Worm (Caenorhabditis elegans) whole organism, L4 larva: ENCODE results near the gene C03C10.7.

Source experiments
- F37D6.2 ChIP-seq: sonication (generic microtip); optimal IDR thresholded peaks from 2 replicates; lab custom pipeline; 2016; ENCODE audit warnings: mild to moderate bottlenecking, missing genetic modification characterization, missing compliant biosample characterization
- ZK337.2 ChIP-seq: fragments of 200-800 bp; sonication (Bioruptor generic); IDR thresholded peaks from 2 replicates; pipeline ENCODE4 v1.3.6; 2022; ENCODE audit warnings: missing genetic modification reagents, missing genetic modification characterization, missing compliant biosample characterization
- attf-4 ChIP-seq: sonication (generic microtip); optimal IDR thresholded peaks from 3 replicates; lab custom pipeline; 2017; ENCODE audit warnings: missing biosample characterization, missing genetic modification characterization
- dmd-6 ChIP-seq: fragments of 200-800 bp; sonication (Bioruptor generic); IDR thresholded peaks from 2 replicates; pipeline ENCODE4 v1.3.6; 2022; ENCODE audit warnings: missing genetic modification reagents, missing genetic modification characterization, missing compliant biosample characterization
- egl-27 ChIP-seq: sonication (generic microtip); optimal IDR thresholded peaks from 3 replicates; lab custom pipeline; 2017; ENCODE audit warnings: missing biosample characterization, missing genetic modification reagents, missing genetic modification characterization
- hlh-11 ChIP-seq: fragments of 200-800 bp; sonication (Bioruptor generic); optimal IDR thresholded peaks from 2 replicates; lab custom pipeline; 2018; ENCODE audit warnings: mild to moderate bottlenecking, missing genetic modification characterization, missing compliant biosample characterization
- nhr-11 ChIP-seq: fragments of 150-350 bp; optimal IDR thresholded peaks from 2 replicates; lab custom pipeline; 2014; ENCODE audit warnings: missing biosample characterization, missing genetic modification characterization
- pha-4 ChIP-seq, 2 experiments: fragments of 150-350 bp in 1 of 2; fragments of 200-800 bp in 1 of 2; sonication (Bioruptor generic) in 1 of 2; IDR thresholded peaks in 1 of 2; optimal IDR thresholded peaks in 1 of 2; 2 replicates each; pipeline versions ENCODE4 v1.3.6 to Lab custom; 2014 to 2022; ENCODE audit warnings: missing genetic modification characterization in 2 of 2, missing genetic modification reagents in 2 of 2, missing biosample characterization in 1 of 2, missing compliant biosample characterization in 1 of 2
- pqm-1 ChIP-seq: sonication (generic microtip); optimal IDR thresholded peaks from 2 replicates; lab custom pipeline; 2017; ENCODE audit warnings: missing biosample characterization, missing genetic modification characterization
- zag-1 ChIP-seq: fragments of 150-350 bp; optimal IDR thresholded peaks from 2 replicates; lab custom pipeline; 2014; ENCODE audit warnings: missing biosample characterization, missing genetic modification characterization

- no peak for TF ChIP-seq egl-27 (tag; lab: Kevin White, UChicago)
- no peak for TF ChIP-seq zag-1 (tag; lab: Kevin White, UChicago)
- no peak for TF ChIP-seq hlh-11 (tag; lab: Kevin White, UChicago)
- no peak for TF ChIP-seq pha-4 (GFP tag; IDR thresholded peaks at IDR 0.05; lab: Robert Waterston, UW)
- no peak for TF ChIP-seq pha-4 (tag; optimal IDR thresholded peaks at IDR 0.05; lab: Kevin White, UChicago)
- no peak for TF ChIP-seq dmd-6 (GFP tag; lab: Robert Waterston, UW)
- no peak for TF ChIP-seq attf-4 (tag; lab: Kevin White, UChicago)
- no peak for TF ChIP-seq pqm-1
- TF ChIP-seq nhr-11 = no peak
- TF ChIP-seq F37D6.2 (tag; lab: Kevin White, UChicago) = no peak
- no peak for TF ChIP-seq ZK337.2 (GFP tag; lab: Robert Waterston, UW)
Measured at ce11 chrIII:4096370-4096842, 561 bp downstream of the C03C10.7 start.
